Worm (Caenorhabditis elegans) whole organism, L1 larva: ENCODE measurements around the gene C07A12.18.
A peak's percentile ranks its signal among the peaks of the same experiment; 100 is the strongest.

ENCODE experiments used
- C16A3.4 ChIP-seq: fragments of 150-350 bp; optimal IDR thresholded peaks from 2 replicates; lab custom pipeline; 2014; ENCODE audit warnings: missing biosample characterization, missing genetic modification characterization
- F16B12.6 ChIP-seq: fragments of 150-350 bp; optimal IDR thresholded peaks from 2 replicates; lab custom pipeline; 2014; ENCODE audit warnings: missing biosample characterization, missing genetic modification characterization
- aly-2 ChIP-seq: fragments of 150-350 bp; optimal IDR thresholded peaks from 2 replicates; lab custom pipeline; 2014; ENCODE audit warnings: missing biosample characterization, missing genetic modification characterization
- ama-1 ChIP-seq: fragments of 150-350 bp; optimal IDR thresholded peaks from 2 replicates; lab custom pipeline; 2014
- ceh-63 ChIP-seq: fragments of 200-800 bp; sonication (Bioruptor generic); optimal IDR thresholded peaks from 2 replicates; lab custom pipeline; 2018; ENCODE audit warnings: mild to moderate bottlenecking, missing genetic modification characterization, missing compliant biosample characterization
- ces-1 ChIP-seq: fragments of 150-350 bp; optimal IDR thresholded peaks from 2 replicates; lab custom pipeline; 2014; ENCODE audit warnings: missing biosample characterization, missing genetic modification reagents, missing genetic modification characterization
- efl-1 ChIP-seq, 4 experiments: fragments of 150-350 bp; optimal IDR thresholded peaks in 3 of 4; peaks in 1 of 4; 1 replicate in 1 of 4; 2 replicates in 3 of 4; lab custom pipeline; 2014; ENCODE audit warnings: missing biosample characterization in 2 of 4, missing genetic modification characterization in 2 of 4, missing genetic modification reagents in 2 of 4
- efl-3 ChIP-seq: fragments of 200-800 bp; sonication (Bioruptor generic); optimal IDR thresholded peaks from 2 replicates; lab custom pipeline; 2018; ENCODE audit warnings: mild to moderate bottlenecking, missing genetic modification characterization, missing compliant biosample characterization
- egl-27 ChIP-seq, 2 experiments: fragments of 150-350 bp in 1 of 2; sonication (generic microtip); optimal IDR thresholded peaks; 3 replicates each; lab custom pipeline; 2017 to 2018; ENCODE audit warnings: missing biosample characterization in 2 of 2, missing genetic modification characterization in 2 of 2, missing genetic modification reagents in 2 of 2
- elt-2 ChIP-seq: sonication (generic microtip); optimal IDR thresholded peaks from 2 replicates; lab custom pipeline; 2016; ENCODE audit warnings: missing genetic modification characterization, mild to moderate bottlenecking, inconsistent platforms, missing compliant biosample characterization, missing genetic modification reagents
- ets-5 ChIP-seq: fragments of 200-800 bp; sonication (Bioruptor generic); IDR thresholded peaks from 2 replicates; pipeline ENCODE4 v1.3.6; 2022; ENCODE audit warnings: missing genetic modification characterization, missing compliant biosample characterization
- fkh-10 ChIP-seq: sonication (generic microtip); optimal IDR thresholded peaks from 2 replicates; lab custom pipeline; 2017; ENCODE audit warnings: missing biosample characterization, missing genetic modification reagents, missing genetic modification characterization
- fkh-4 ChIP-seq: sonication (generic microtip); optimal IDR thresholded peaks from 2 replicates; lab custom pipeline; 2016; ENCODE audit warnings: missing compliant biosample characterization, missing genetic modification characterization, borderline replicate concordance
- hlh-17 ChIP-seq: fragments of 200-800 bp; sonication (Bioruptor generic); optimal IDR thresholded peaks from 2 replicates; lab custom pipeline; 2018; ENCODE audit warnings: missing genetic modification characterization, mild to moderate bottlenecking, missing compliant biosample characterization, moderate library complexity, borderline replicate concordance
- hpl-2 ChIP-seq: fragments of 150-350 bp; optimal IDR thresholded peaks from 2 replicates; lab custom pipeline; 2014; ENCODE audit warnings: missing biosample characterization, missing genetic modification reagents, missing genetic modification characterization
- irx-1 ChIP-seq: sonication (generic microtip); optimal IDR thresholded peaks from 2 replicates; lab custom pipeline; 2016; ENCODE audit warnings: missing genetic modification characterization, missing compliant biosample characterization
- jun-1 ChIP-seq: fragments of 150-350 bp; optimal IDR thresholded peaks from 2 replicates; lab custom pipeline; 2014; ENCODE audit warnings: missing biosample characterization, missing genetic modification reagents, missing genetic modification characterization
- lin-13 ChIP-seq: fragments of 150-350 bp; optimal IDR thresholded peaks from 2 replicates; lab custom pipeline; 2014; ENCODE audit warnings: missing biosample characterization, missing genetic modification reagents, missing genetic modification characterization
- lin-14 ChIP-seq: fragments of 200-800 bp; sonication (Bioruptor generic); optimal IDR thresholded peaks from 2 replicates; lab custom pipeline; 2018; ENCODE audit warnings: mild to moderate bottlenecking, missing genetic modification characterization, moderate library complexity, missing compliant biosample characterization
- lin-35 ChIP-seq, 2 experiments: fragments of 150-350 bp; optimal IDR thresholded peaks; 2 replicates each; lab custom pipeline; 2014; ENCODE audit warnings: missing biosample characterization in 2 of 2, missing genetic modification characterization in 2 of 2, missing genetic modification reagents in 2 of 2
- lin-39 ChIP-seq: fragments of 150-350 bp; optimal IDR thresholded peaks from 2 replicates; lab custom pipeline; 2014; ENCODE audit warnings: missing biosample characterization, missing genetic modification reagents, missing genetic modification characterization
- mep-1 ChIP-seq: fragments of 150-350 bp; optimal IDR thresholded peaks from 2 replicates; lab custom pipeline; 2014; ENCODE audit warnings: missing biosample characterization, missing genetic modification characterization
- nhr-11 ChIP-seq: fragments of 150-350 bp; optimal IDR thresholded peaks from 2 replicates; lab custom pipeline; 2014; ENCODE audit warnings: missing biosample characterization, missing genetic modification characterization
- nhr-12 ChIP-seq: sonication (generic microtip); optimal IDR thresholded peaks from 2 replicates; lab custom pipeline; 2017; ENCODE audit warnings: missing biosample characterization, missing genetic modification characterization
- nhr-19 ChIP-seq: fragments of 200-800 bp; sonication (Bioruptor generic); conservative IDR thresholded peaks from 2 replicates; pipeline ENCODE4 v1.3.6; 2022; ENCODE audit warnings: missing genetic modification characterization, missing compliant biosample characterization
- nhr-20 ChIP-seq: sonication (generic microtip); optimal IDR thresholded peaks from 2 replicates; lab custom pipeline; 2016; ENCODE audit warnings: mild to moderate bottlenecking, missing genetic modification characterization, missing compliant biosample characterization
- nhr-47 ChIP-seq: sonication (generic microtip); optimal IDR thresholded peaks from 2 replicates; lab custom pipeline; 2016; ENCODE audit warnings: mild to moderate bottlenecking, missing genetic modification characterization, moderate library complexity, missing compliant biosample characterization
- nhr-71 ChIP-seq: sonication (generic microtip); optimal IDR thresholded peaks from 2 replicates; lab custom pipeline; 2016; ENCODE audit warnings: mild to moderate bottlenecking, missing genetic modification characterization, moderate library complexity, missing compliant biosample characterization
- nhr-84 ChIP-seq: sonication (generic microtip); optimal IDR thresholded peaks from 2 replicates; lab custom pipeline; 2017; ENCODE audit warnings: missing biosample characterization, missing genetic modification characterization
- nhr-85 ChIP-seq: sonication (generic microtip); peaks from one replicate; lab custom pipeline; 2016; ENCODE audit warnings: missing genetic modification characterization, inconsistent platforms, missing compliant biosample characterization
- pag-3 ChIP-seq: sonication (generic microtip); optimal IDR thresholded peaks from 2 replicates; lab custom pipeline; 2017; ENCODE audit warnings: missing genetic modification characterization, mild to moderate bottlenecking, missing compliant biosample characterization, antibody characterized with exemption, borderline replicate concordance; ENCODE audit not compliant: insufficient read depth
- pax-3 ChIP-seq: fragments of 200-800 bp; sonication (Bioruptor generic); optimal IDR thresholded peaks from 2 replicates; lab custom pipeline; 2018; ENCODE audit warnings: mild to moderate bottlenecking, missing genetic modification characterization, moderate library complexity, missing compliant biosample characterization
- pqm-1 ChIP-seq: sonication (generic microtip); optimal IDR thresholded peaks from 3 replicates; lab custom pipeline; 2017; ENCODE audit warnings: missing biosample characterization, missing genetic modification characterization
- rnt-1 ChIP-seq: sonication (generic microtip); optimal IDR thresholded peaks from 2 replicates; lab custom pipeline; 2016; ENCODE audit warnings: mild to moderate bottlenecking, missing genetic modification characterization, moderate library complexity, missing compliant biosample characterization
- skn-1 ChIP-seq: fragments of 150-350 bp; optimal IDR thresholded peaks from 2 replicates; lab custom pipeline; 2014; ENCODE audit warnings: missing biosample characterization, missing genetic modification characterization
- snpc-4 ChIP-seq: fragments of 150-350 bp; optimal IDR thresholded peaks from 2 replicates; lab custom pipeline; 2014; ENCODE audit warnings: missing biosample characterization, missing genetic modification characterization
- snu-23 ChIP-seq: sonication (generic microtip); optimal IDR thresholded peaks from 2 replicates; lab custom pipeline; 2016; ENCODE audit warnings: missing genetic modification characterization, missing compliant biosample characterization
- sptf-1 ChIP-seq: fragments of 150-350 bp; optimal IDR thresholded peaks from 2 replicates; lab custom pipeline; 2014; ENCODE audit warnings: missing biosample characterization, missing genetic modification characterization
- sup-37 ChIP-seq: fragments of 200-800 bp; sonication (Bioruptor generic); optimal IDR thresholded peaks from 2 replicates; lab custom pipeline; 2018; ENCODE audit warnings: mild to moderate bottlenecking, missing genetic modification characterization, missing compliant biosample characterization
- tbx-2 ChIP-seq: sonication (generic microtip); optimal IDR thresholded peaks from 2 replicates; lab custom pipeline; 2016; ENCODE audit warnings: missing genetic modification characterization, missing compliant biosample characterization
- tlp-1 ChIP-seq: fragments of 150-350 bp; optimal IDR thresholded peaks from 2 replicates; lab custom pipeline; 2014; ENCODE audit warnings: missing biosample characterization, missing genetic modification characterization
- unc-130 ChIP-seq: fragments of 150-350 bp; optimal IDR thresholded peaks from 2 replicates; lab custom pipeline; 2017; ENCODE audit warnings: missing biosample characterization, missing genetic modification characterization, inconsistent platforms
- unc-30 ChIP-seq: sonication (generic microtip); optimal IDR thresholded peaks from 2 replicates; lab custom pipeline; 2017; ENCODE audit warnings: missing biosample characterization, missing genetic modification characterization
- unc-62 ChIP-seq: fragments of 150-350 bp; optimal IDR thresholded peaks from 2 replicates; lab custom pipeline; 2014; ENCODE audit warnings: missing biosample characterization, missing genetic modification reagents, missing genetic modification characterization
- vab-15 ChIP-seq: sonication (generic microtip); optimal IDR thresholded peaks from 2 replicates; lab custom pipeline; 2017; ENCODE audit warnings: missing genotype, mild to moderate bottlenecking, missing genetic modification characterization, missing compliant biosample characterization
- ztf-11 ChIP-seq, 2 experiments: sonication (generic microtip); optimal IDR thresholded peaks; 2 replicates each; lab custom pipeline; 2016 to 2017; ENCODE audit warnings: missing genetic modification characterization in 2 of 2, missing biosample characterization in 1 of 2, missing compliant biosample characterization in 1 of 2

Gene C07A12.18

ce11 chrX:4532160-4532741 lies 17.5 kb downstream of the C07A12.18 start, which contains the start of gene nhr-35 (continued):
- peak; percentile 75 for TF ChIP-seq nhr-19
- no peak for TF ChIP-seq pqm-1 (tag; lab: Kevin White, UChicago)
- TF ChIP-seq mep-1 (tag; lab: Kevin White, UChicago), result peak; percentile 53
- TF ChIP-seq ama-1 (lab: Kevin White, UChicago), result peak; percentile 29
- TF ChIP-seq sup-37 (GFP tag; lab: Kevin White, UChicago), result peak; percentile 3
- no peak for TF ChIP-seq pax-3 (tag; lab: Kevin White, UChicago)
- TF ChIP-seq unc-130 (tag; lab: Kevin White, UChicago), result peak; percentile 94
- TF ChIP-seq sptf-1 (tag; lab: Kevin White, UChicago), result no peak
- TF ChIP-seq irx-1 (tag; lab: Kevin White, UChicago), result peak; percentile 50
- TF ChIP-seq lin-39 (tag; lab: Kevin White, UChicago), result no peak
- no peak for TF ChIP-seq fkh-4 (tag; lab: Kevin White, UChicago)
- no peak for TF ChIP-seq efl-3 (GFP tag; lab: Kevin White, UChicago)
- peak; percentile 87 for TF ChIP-seq snu-23 (GFP tag; lab: Kevin White, UChicago)
- TF ChIP-seq nhr-11 (tag; lab: Kevin White, UChicago), result peak; percentile 23
- peak in 1 of 2 experiments; percentile 82 for TF ChIP-seq lin-35 (GFP tag; optimal IDR thresholded peaks at IDR 0.05; lab: Kevin White, UChicago)
- no peak for TF ChIP-seq ztf-11 (tag; optimal IDR thresholded peaks at IDR 0.05; lab: Kevin White, UChicago)
- TF ChIP-seq egl-27 (tag; optimal IDR thresholded peaks at IDR 0.05; lab: Kevin White, UChicago), result no peak
- TF ChIP-seq vab-15 (tag; lab: Kevin White, UChicago), result no peak
- TF ChIP-seq lin-14 (GFP tag; lab: Kevin White, UChicago), result peak; percentile 95
- TF ChIP-seq nhr-84 (tag; lab: Kevin White, UChicago), result no peak
- TF ChIP-seq nhr-47 (tag; lab: Kevin White, UChicago), result peak; percentile 29
- TF ChIP-seq lin-13 (GFP tag; lab: Kevin White, UChicago), result no peak
- no peak for TF ChIP-seq skn-1 (tag; lab: Kevin White, UChicago)
- TF ChIP-seq ces-1 (GFP tag; lab: Kevin White, UChicago), result no peak
- peak in 1 of 2 experiments; percentile 15 for TF ChIP-seq efl-1 (optimal IDR thresholded peaks at IDR 0.05; lab: Kevin White, UChicago)
- peak; percentile 11 to 55 for TF ChIP-seq efl-1 (GFP tag; optimal IDR thresholded peaks at IDR 0.05 in 1 of 2; lab: Kevin White, UChicago)
- peak; percentile 85 for TF ChIP-seq elt-2 (tag; lab: Kevin White, UChicago)
- TF ChIP-seq nhr-71 (tag; lab: Kevin White, UChicago), result peak; percentile 79
- TF ChIP-seq rnt-1 (tag; lab: Kevin White, UChicago), result peak; percentile 72
- no peak for TF ChIP-seq ceh-63 (GFP tag; lab: Kevin White, UChicago)
- no peak for TF ChIP-seq unc-62

- TF ChIP-seq aly-2 (no peak), nhr-20 (tag; lab: Kevin White, UChicago) (peak; percentile 13), tlp-1 (tag; lab: Kevin White, UChicago) (no peak), unc-62 (no peak), elt-2 (tag; lab: Kevin White, UChicago) (peak; percentile 38), hlh-17 (GFP tag; lab: Kevin White, UChicago) (no peak), nhr-85 (peak; percentile 57), nhr-84 (tag; lab: Kevin White, UChicago) (no peak), efl-1 (optimal IDR thresholded peaks at IDR 0.05; lab: Kevin White, UChicago) (no peak), efl-1 (GFP tag; optimal IDR thresholded peaks at IDR 0.05 in 1 of 2; lab: Kevin White, UChicago) (peak in 1 of 2 experiments; percentile 52), lin-14 (GFP tag; lab: Kevin White, UChicago) (peak; percentile 38)
- TF ChIP-seq, all 84 proteins: peak for 5
These were observed 19.2 kb downstream of the C07A12.18 start for ce11 chrX:4530426-4531044.

- TF ChIP-seq nhr-19 (peak; percentile 68), nhr-20 (tag; lab: Kevin White, UChicago) (peak; percentile 96), fkh-10 (GFP tag; lab: Kevin White, UChicago) (no peak), snpc-4 (no peak), lin-39 (tag; lab: Kevin White, UChicago) (no peak), ets-5 (GFP tag; lab: Robert Waterston, UW) (no peak), unc-30 (tag; lab: Kevin White, UChicago) (no peak), tbx-2 (peak; percentile 74), C16A3.4 (tag; lab: Kevin White, UChicago) (peak; percentile 32), hpl-2 (GFP tag; lab: Kevin White, UChicago) (peak; percentile 24), vab-15 (tag; lab: Kevin White, UChicago) (no peak), nhr-12 (tag; lab: Kevin White, UChicago) (no peak), ceh-63 (GFP tag; lab: Kevin White, UChicago) (no peak), efl-1 (optimal IDR thresholded peaks at IDR 0.05; lab: Kevin White, UChicago) (no peak), efl-1 (GFP tag; optimal IDR thresholded peaks at IDR 0.05 in 1 of 2; lab: Kevin White, UChicago) (peak in 1 of 2 experiments; percentile 68), jun-1 (peak; percentile 37), F16B12.6 (no peak), pag-3 (no peak)
These were observed 20.8 kb downstream of the C07A12.18 start for ce11 chrX:4528905-4529304.
